Worm (Caenorhabditis elegans) whole organism, L3 larva: Measurements from ENCODE around the gene nfya-1.

Experiments used
- aly-2 ChIP-seq: fragments of 150-350 bp; optimal IDR thresholded peaks from 2 replicates; lab custom pipeline; 2014; ENCODE audit warnings: missing biosample characterization, missing genetic modification characterization
- egl-27 ChIP-seq: sonication (generic microtip); optimal IDR thresholded peaks from 4 replicates; lab custom pipeline; 2017; ENCODE audit warnings: missing biosample characterization, missing genetic modification reagents, missing genetic modification characterization
- nhr-237 ChIP-seq: fragments of 150-350 bp; optimal IDR thresholded peaks from 2 replicates; lab custom pipeline; 2014; ENCODE audit warnings: missing biosample characterization, missing genetic modification characterization
- pha-4 ChIP-seq: fragments of 150-350 bp; optimal IDR thresholded peaks from 2 replicates; lab custom pipeline; 2014; ENCODE audit warnings: missing biosample characterization, missing genetic modification reagents, missing genetic modification characterization
- unc-39 ChIP-seq: sonication (generic microtip); optimal IDR thresholded peaks from 4 replicates; lab custom pipeline; 2017; ENCODE audit warnings: missing biosample characterization, missing genetic modification characterization

- TF ChIP-seq unc-39 (tag; lab: Kevin White, UChicago) (no peak), aly-2 (tag; lab: Kevin White, UChicago) (no peak), nhr-237 (tag; lab: Kevin White, UChicago) (no peak), pha-4 (tag; lab: Kevin White, UChicago) (no peak), egl-27 (tag; lab: Kevin White, UChicago) (no peak)
Measured at ce11 chrX:11896708-11897107, 49.9 kb downstream of the nfya-1 start.
